Fruit fly (Drosophila melanogaster): ENCODE data around the gene Spg7.

The Spg7 gene

DNA sequence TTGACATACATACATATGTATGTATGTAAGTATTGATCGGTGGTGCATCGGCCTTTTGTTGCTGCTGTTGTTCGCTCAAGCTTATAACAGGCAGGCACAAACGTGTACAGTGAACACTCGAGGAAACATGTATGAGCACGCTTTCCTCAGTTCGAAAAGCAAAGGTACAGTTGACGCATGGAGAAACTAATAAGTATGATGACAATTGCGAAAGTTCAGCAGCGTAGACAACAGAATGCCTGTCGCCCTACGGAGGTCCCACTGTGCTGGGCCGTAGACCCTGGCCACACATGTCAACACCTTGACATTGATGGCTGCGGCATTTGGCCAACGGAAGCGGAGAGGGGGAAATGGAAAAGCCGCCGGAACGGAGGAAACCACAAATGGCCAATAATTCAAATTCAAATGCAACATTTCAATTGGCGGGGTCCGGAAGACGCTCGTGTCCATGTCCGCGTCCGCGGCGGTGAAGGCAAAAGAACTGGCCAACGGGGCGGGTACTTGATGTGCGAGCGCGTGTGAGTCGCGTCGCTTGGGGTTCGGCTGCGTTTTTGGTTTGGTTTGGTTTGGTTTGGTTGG lies 10.2 kb upstream of the Spg7 start, which contains the start of gene CG2681 (continued):
- peak; percentile 72 for TF ChIP-seq Rfx (GFP tag; IDR thresholded peaks at IDR 0.05)
- no peak for TF ChIP-seq CG3995 (GFP tag; optimal IDR thresholded peaks at IDR 0.05)
- no peak for TF ChIP-seq wek (GFP tag; optimal IDR thresholded peaks at IDR 0.05)
- TF ChIP-seq CG2875 (GFP tag; optimal IDR thresholded peaks at IDR 0.05): no peak
- peak; percentile 69 for TF ChIP-seq sisA (GFP tag; IDR thresholded peaks at IDR 0.05)
- no peak for TF ChIP-seq Hr51 (GFP tag; optimal IDR thresholded peaks at IDR 0.05)
- TF ChIP-seq CG31224 (GFP tag; IDR thresholded peaks at IDR 0.05): peak; percentile 31; the same call in 1 of the 2 replicates
- TF ChIP-seq seq (GFP tag; IDR thresholded peaks at IDR 0.05): 0 out of 2 replicates have a peak, but pooled peaks have one; percentile 40
- TF ChIP-seq CG10321 (GFP tag; IDR thresholded peaks at IDR 0.05): no peak
- TF ChIP-seq CG9932 (GFP tag; IDR thresholded peaks at IDR 0.05): peak; percentile 53
- TF ChIP-seq esg (GFP tag; conservative IDR thresholded peaks at IDR 0.05): peak; percentile 46
- no peak for TF ChIP-seq CG8281 (tag; optimal IDR thresholded peaks at IDR 0.05)
- TF ChIP-seq Ssrp (tag; optimal IDR thresholded peaks at IDR 0.05): no peak
- no peak for TF ChIP-seq gt (GFP tag; IDR thresholded peaks at IDR 0.05)
- peak; percentile 65 for TF ChIP-seq Drgx (GFP tag; IDR thresholded peaks at IDR 0.05)
- peak; percentile 43 for TF ChIP-seq ttk (GFP tag; IDR thresholded peaks at IDR 0.05)
- no peak for TF ChIP-seq Doc3 (GFP tag; IDR thresholded peaks at IDR 0.05; ENCODE audit: partially characterized antibody)
- TF ChIP-seq D (optimal IDR thresholded peaks at IDR 0.05): no peak
- TF ChIP-seq D (GFP tag; optimal IDR thresholded peaks at IDR 0.05): no peak
- TF ChIP-seq slbo (GFP tag; IDR thresholded peaks at IDR 0.05): peak; percentile 84
- no peak for TF ChIP-seq CG43689 (GFP tag; IDR thresholded peaks at IDR 0.05)
- TF ChIP-seq CoRest (tag; optimal IDR thresholded peaks at IDR 0.05): peak; percentile 6
- no peak for TF ChIP-seq hkb (optimal IDR thresholded peaks at IDR 0.05)
- peak; percentile 50 for TF ChIP-seq hkb (GFP tag; IDR thresholded peaks at IDR 0.05)
- TF ChIP-seq dimm (GFP tag; IDR thresholded peaks at IDR 0.05): 0 out of 2 replicates have a peak, but pooled peaks have one; percentile 22
- TF ChIP-seq CG12104 (GFP tag; optimal IDR thresholded peaks at IDR 0.05): no peak
- TF ChIP-seq CG1792 (GFP tag; optimal IDR thresholded peaks at IDR 0.05): no peak
- TF ChIP-seq CG1603 (tag; optimal IDR thresholded peaks at IDR 0.05): peak; percentile 50
- TF ChIP-seq ewg (GFP tag; optimal IDR thresholded peaks at IDR 0.05): no peak
- TF ChIP-seq wdn (GFP tag; IDR thresholded peaks at IDR 0.05): 0 out of 2 replicates have a peak, but pooled peaks have one; percentile 23
- no peak for TF ChIP-seq Side (GFP tag; optimal IDR thresholded peaks at IDR 0.05)
- 0 out of 2 replicates have a peak, but pooled peaks have one; percentile 15 for TF ChIP-seq ssp (GFP tag; IDR thresholded peaks at IDR 0.05)
- TF ChIP-seq bcd (GFP tag; optimal IDR thresholded peaks at IDR 0.05): peak; percentile 7
- TF ChIP-seq Jarid2 (GFP tag; optimal IDR thresholded peaks at IDR 0.05): no peak
- TF ChIP-seq Ptx1 (GFP tag; IDR thresholded peaks at IDR 0.05): peak; percentile 63
- no peak for TF ChIP-seq stwl (tag; optimal IDR thresholded peaks at IDR 0.05)
- no peak for TF ChIP-seq YL-1 (GFP tag; optimal IDR thresholded peaks at IDR 0.05)
- TF ChIP-seq CG12219 (GFP tag; optimal IDR thresholded peaks at IDR 0.05): peak; percentile 9
- TF ChIP-seq B-H2 (GFP tag; optimal IDR thresholded peaks at IDR 0.05): no peak
- no peak for TF ChIP-seq Deaf1 (tag; optimal IDR thresholded peaks at IDR 0.05)
- TF ChIP-seq Rx (GFP tag; IDR thresholded peaks at IDR 0.05): peak; percentile 53
- TF ChIP-seq chm (GFP tag; IDR thresholded peaks at IDR 0.05): peak; percentile 58; the same call in 1 of the 2 replicates
- TF ChIP-seq trh (GFP tag; optimal IDR thresholded peaks at IDR 0.05): no peak
- TF ChIP-seq CG15601 (tag; optimal IDR thresholded peaks at IDR 0.05): no peak
- no peak for TF ChIP-seq Bdp1 (GFP tag; optimal IDR thresholded peaks at IDR 0.05)
- TF ChIP-seq Atf3 (GFP tag; optimal IDR thresholded peaks at IDR 0.05): no peak
- no peak for TF ChIP-seq fru (optimal IDR thresholded peaks at IDR 0.05)
- no peak for TF ChIP-seq CG33213 (GFP tag; optimal IDR thresholded peaks at IDR 0.05)
- peak; percentile 58 for TF ChIP-seq CG15514 (GFP tag; optimal IDR thresholded peaks at IDR 0.05)
- TF ChIP-seq CG18476 (GFP tag; optimal IDR thresholded peaks at IDR 0.05): no peak
- 0 out of 2 replicates have a peak, but pooled peaks have one; percentile 7 for TF ChIP-seq CG3847 (GFP tag; IDR thresholded peaks at IDR 0.05)
- TF ChIP-seq CG9609 (GFP tag; optimal IDR thresholded peaks at IDR 0.05): peak; percentile 22

Data from whole organism, embryonic.